Worm (Caenorhabditis elegans) whole organism, young adult: ENCODE measurements around the gene C31B8.9.
"Not testable (repeated sequence)": the region's sequence is repeated elsewhere in the genome, so short reads cannot be mapped to it uniquely, and the experiment has no call there.

Experiments used
- F33H1.4 ChIP-seq: fragments of 200-800 bp; sonication (Bioruptor generic); IDR thresholded peaks from 2 replicates; pipeline ENCODE4 v1.3.6; 2022; ENCODE audit warnings: missing genetic modification reagents, missing genetic modification characterization, missing compliant biosample characterization
- Y53G8AR.9 ChIP-seq: fragments of 200-800 bp; sonication (Bioruptor generic); conservative IDR thresholded peaks from 2 replicates; pipeline ENCODE4 v1.3.6; 2022; ENCODE audit warnings: missing genetic modification reagents, missing genetic modification characterization, missing compliant biosample characterization
- Y95B8A.8 ChIP-seq: fragments of 200-800 bp; sonication (Bioruptor generic); IDR thresholded peaks from 2 replicates; pipeline ENCODE4 v1.3.6; 2022; ENCODE audit warnings: missing genetic modification reagents, missing genetic modification characterization, missing compliant biosample characterization
- ama-1 ChIP-seq, 3 experiments: fragments of 150-350 bp in 1 of 3; sonication (generic microtip) in 2 of 3; optimal IDR thresholded peaks; 2 replicates each; lab custom pipeline; 2014 to 2018; ENCODE audit warnings: missing biosample characterization in 2 of 3, missing genetic modification characterization in 2 of 3, missing genetic modification reagents in 2 of 3
- dox-1 ChIP-seq: fragments of 200-800 bp; sonication (Bioruptor generic); IDR thresholded peaks from 2 replicates; pipeline ENCODE4 v1.3.6; 2022; ENCODE audit warnings: missing genetic modification reagents, missing genetic modification characterization, missing compliant biosample characterization
- efl-1 ChIP-seq: fragments of 150-350 bp; optimal IDR thresholded peaks from 2 replicates; lab custom pipeline; 2014; ENCODE audit warnings: missing biosample characterization, missing genetic modification reagents, missing genetic modification characterization
- fkh-3 ChIP-seq: sonication (generic microtip); optimal IDR thresholded peaks from 2 replicates; lab custom pipeline; 2016; ENCODE audit warnings: mild to moderate bottlenecking, missing genetic modification characterization, missing compliant biosample characterization
- gei-17 ChIP-seq: fragments of 200-800 bp; sonication (Bioruptor generic); optimal IDR thresholded peaks from 2 replicates; lab custom pipeline; 2018; ENCODE audit warnings: mild to moderate bottlenecking, missing genetic modification characterization, missing compliant biosample characterization
- mes-4 ChIP-seq: sonication (generic microtip); optimal IDR thresholded peaks from 2 replicates; lab custom pipeline; 2016; ENCODE audit warnings: missing genotype, missing genetic modification characterization, missing compliant biosample characterization
- nfyb-1 ChIP-seq: fragments of 200-800 bp; sonication (Bioruptor generic); IDR thresholded peaks from 2 replicates; pipeline ENCODE4 v1.3.6; 2022; ENCODE audit warnings: missing genetic modification reagents, missing genetic modification characterization, missing compliant biosample characterization
- pha-4 ChIP-seq: fragments of 150-350 bp; sonication (generic microtip); optimal IDR thresholded peaks from 2 replicates; lab custom pipeline; 2014; ENCODE audit warnings: missing biosample characterization, missing genetic modification reagents, missing genetic modification characterization
- rec-8 ChIP-seq, 2 experiments: sonication (generic microtip); optimal IDR thresholded peaks; 2 replicates each; lab custom pipeline; 2016; ENCODE audit warnings: mild to moderate bottlenecking in 2 of 2, missing genetic modification characterization in 2 of 2, missing genetic modification reagents in 2 of 2, missing genotype in 2 of 2, missing biosample characterization in 1 of 2, missing compliant biosample characterization in 1 of 2, moderate library complexity in 1 of 2
- snpc-4 ChIP-seq, 5 experiments: fragments of 150-350 bp in 1 of 5; sonication (generic microtip) in 4 of 5; optimal IDR thresholded peaks; 2 replicates each; lab custom pipeline; 2014 to 2018; ENCODE audit warnings: missing genetic modification characterization in 5 of 5, missing biosample characterization in 3 of 5, antibody characterized with exemption in 2 of 5, mild to moderate bottlenecking in 2 of 5, missing compliant biosample characterization in 2 of 5, missing genotype in 2 of 5, moderate library complexity in 2 of 5, missing genetic modification reagents in 1 of 5
- xnd-1 ChIP-seq: sonication (generic microtip); optimal IDR thresholded peaks from 2 replicates; lab custom pipeline; 2016; ENCODE audit warnings: missing genotype, missing genetic modification reagents, missing genetic modification characterization, missing compliant biosample characterization

- TF ChIP-seq Y95B8A.8 (GFP tag; lab: Robert Waterston, UW); xnd-1 (tag; lab: Kevin White, UChicago); pha-4 (tag; lab: Kevin White, UChicago); ama-1 (optimal IDR thresholded peaks at IDR 0.05; lab: Kevin White, UChicago); ama-1 (GFP tag; optimal IDR thresholded peaks at IDR 0.05; lab: Kevin White, UChicago); dox-1 (GFP tag; lab: Robert Waterston, UW); mes-4 (tag; lab: Kevin White, UChicago); snpc-4 (GFP tag; optimal IDR thresholded peaks at IDR 0.05; lab: Kevin White, UChicago); snpc-4 (tag; optimal IDR thresholded peaks at IDR 0.05; lab: Kevin White, UChicago); F33H1.4; efl-1 (GFP tag; lab: Kevin White, UChicago); nfyb-1 (GFP tag; lab: Robert Waterston, UW); Y53G8AR.9 (GFP tag; lab: Robert Waterston, UW); rec-8 (tag; optimal IDR thresholded peaks at IDR 0.05; lab: Kevin White, UChicago); gei-17 (GFP tag; lab: Kevin White, UChicago); fkh-3 (tag; lab: Kevin White, UChicago): not testable (repeated sequence)
Observed at ce11 chrV:2955342-2955741, 42.5 kb upstream of the C31B8.9 start, which contains the start of gene srh-248.
